Worm (Caenorhabditis elegans): ENCODE data around the gene hal-3.

ce11 chrII:9609296-9609695, 7.6 kb downstream of the hal-3 start, which contains the start of gene pap-2:
- TF ChIP-seq jun-1 (tag; optimal IDR thresholded peaks at IDR 0.05) = no peak
- TF ChIP-seq zip-11 (GFP tag; IDR thresholded peaks at IDR 0.05) = no peak

Measured in whole organism, L4 larva.